Fruit fly (Drosophila melanogaster) whole organism, wandering third instar larva: ENCODE data around the gene CG42820.

Source experiments
- Dif ChIP-seq: fragments of 200-275, 200-300 bp; sonication (Bioruptor generic); optimal IDR thresholded peaks from 2 replicates; lab custom pipeline; 2018; ENCODE audit warnings: missing biosample characterization, missing genetic modification characterization; ENCODE audit not compliant: partially characterized antibody
- psq ChIP-seq: fragments of 200-800 bp; sonication (Bioruptor generic); optimal IDR thresholded peaks from 3 replicates; lab custom pipeline; 2017; ENCODE audit warnings: missing biosample characterization, mild to moderate bottlenecking, missing genetic modification characterization, moderate library complexity

DNA sequence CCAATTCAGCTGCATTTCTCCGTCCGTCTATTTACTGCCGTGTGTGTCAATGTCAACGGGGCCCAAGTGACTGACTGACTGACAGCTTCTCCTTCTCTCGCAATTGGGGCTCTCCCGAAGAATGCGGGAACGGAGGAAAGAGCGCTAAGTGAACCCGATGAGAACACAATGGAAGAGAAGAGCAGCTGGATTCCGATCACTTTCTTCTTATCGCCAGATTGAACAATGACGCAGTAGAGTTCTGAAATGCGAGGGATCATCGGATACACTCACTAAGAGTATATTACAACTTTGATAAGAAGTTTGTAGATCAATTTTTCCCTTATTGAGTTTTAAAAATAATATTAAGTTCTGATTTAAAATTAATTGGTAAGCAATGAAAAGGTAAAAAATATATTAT is 19.3 kb upstream of the CG42820 start, which contains the start of gene Naglu:
- TF ChIP-seq Dif (GFP tag; lab: Kevin White, UChicago) (peak; percentile 81), psq (no peak)
